Worm (Caenorhabditis elegans) whole organism, L4/young adult: ENCODE measurements around the gene col-184.

ENCODE experiments used
- dao-5 ChIP-seq: sonication (generic microtip); optimal IDR thresholded peaks from 2 replicates; lab custom pipeline; 2016; ENCODE audit warnings: missing genotype, missing genetic modification characterization, moderate library complexity, missing compliant biosample characterization
- him-1 ChIP-seq: sonication (generic microtip); optimal IDR thresholded peaks from 2 replicates; lab custom pipeline; 2016; ENCODE audit warnings: missing genotype, missing genetic modification reagents, missing genetic modification characterization, missing compliant biosample characterization

DNA sequence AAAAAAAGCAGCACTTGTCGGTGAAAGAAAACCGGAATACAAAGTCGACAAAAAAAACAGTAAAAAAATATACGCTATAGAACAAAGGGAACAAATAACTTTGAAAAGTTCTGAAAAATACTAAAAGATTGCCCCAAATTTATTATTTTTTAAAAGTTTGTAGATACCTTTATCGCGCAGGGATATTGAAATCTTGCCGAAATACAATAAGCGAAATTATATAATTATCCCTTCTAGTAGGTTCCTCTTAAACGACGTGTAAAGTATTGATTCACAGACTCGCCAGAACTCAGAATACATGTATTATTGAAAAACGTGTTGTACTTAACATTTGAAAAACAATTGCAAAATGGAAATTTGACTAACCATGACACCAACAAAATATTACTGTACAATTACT is 45.1 kb downstream of the col-184 start:
- TF ChIP-seq him-1 (tag; lab: Kevin White, UChicago) (peak; percentile 94), dao-5 (no peak)
